Fruit fly (Drosophila melanogaster) S2 (cell line): Measurements from ENCODE around the gene CG15332.

ENCODE experiments used
- CG8478 ChIP-seq: fragments of >200 bp; optimal IDR thresholded peaks from 2 replicates; lab custom pipeline; 2018
- CTCF ChIP-seq, 2 experiments: fragments of >200 bp; optimal IDR thresholded peaks; 2 replicates each; lab custom pipeline; 2018

dm6 chrX:7937588-7938481 is 18.0 kb downstream of the CG15332 start:
- TF ChIP-seq CG8478 (lab: Kevin White, UChicago) (no peak), CTCF (optimal IDR thresholded peaks at IDR 0.05; lab: Kevin White, UChicago) (no peak)
